Worm (Caenorhabditis elegans) whole organism, L4 larva: ENCODE measurements around the gene R10H10.4.

Experiments used
- F10B5.3 ChIP-seq: sonication (generic microtip); optimal IDR thresholded peaks from 2 replicates; lab custom pipeline; 2016; ENCODE audit warnings: mild to moderate bottlenecking, missing genetic modification characterization, missing compliant biosample characterization
- F44E2.7 ChIP-seq: fragments of 200-800 bp; sonication (Bioruptor generic); IDR thresholded peaks from 2 replicates; pipeline ENCODE4 v2.1.2; 2022; ENCODE audit warnings: missing genetic modification characterization, missing compliant biosample characterization
- F49E8.2 ChIP-seq: sonication (generic microtip); optimal IDR thresholded peaks from 2 replicates; lab custom pipeline; 2016; ENCODE audit warnings: missing compliant biosample characterization, mild to moderate bottlenecking, missing genetic modification characterization, borderline replicate concordance
- T20F7.1 ChIP-seq: fragments of 200-800 bp; sonication (Bioruptor generic); optimal IDR thresholded peaks from 2 replicates; lab custom pipeline; 2018; ENCODE audit warnings: mild to moderate bottlenecking, missing genetic modification characterization, missing compliant biosample characterization
- Y75B8A.6 ChIP-seq: fragments of 200-800 bp; sonication (Bioruptor generic); IDR thresholded peaks from 2 replicates; pipeline ENCODE4 v1.3.6; 2022; ENCODE audit warnings: missing genetic modification reagents, missing genetic modification characterization, missing compliant biosample characterization
- aha-1 ChIP-seq: fragments of 150-350 bp; peaks from one replicate; lab custom pipeline; 2014; ENCODE audit warnings: missing biosample characterization, missing genetic modification characterization
- attf-4 ChIP-seq: sonication (generic microtip); optimal IDR thresholded peaks from 3 replicates; lab custom pipeline; 2017; ENCODE audit warnings: missing biosample characterization, missing genetic modification characterization
- ceh-20 ChIP-seq: fragments of 200-800 bp; sonication (Bioruptor generic); IDR thresholded peaks from 2 replicates; pipeline ENCODE4 v1.3.6; 2022; ENCODE audit warnings: missing genetic modification reagents, missing genetic modification characterization, missing compliant biosample characterization
- ceh-62 ChIP-seq: sonication (generic microtip); optimal IDR thresholded peaks from 2 replicates; lab custom pipeline; 2017; ENCODE audit warnings: missing biosample characterization, missing genetic modification characterization
- ces-1 ChIP-seq: fragments of 150-350 bp; sonication (generic microtip); optimal IDR thresholded peaks from 4 replicates; lab custom pipeline; 2014; ENCODE audit warnings: missing biosample characterization, missing genetic modification reagents, missing genetic modification characterization
- daf-16 ChIP-seq, 3 experiments: sonication (generic microtip); optimal IDR thresholded peaks; 2 replicates each; lab custom pipeline; 2016 to 2017; ENCODE audit warnings: missing genetic modification characterization in 3 of 3, missing genetic modification reagents in 3 of 3, mild to moderate bottlenecking in 2 of 3, missing compliant biosample characterization in 2 of 3, missing biosample characterization in 1 of 3, moderate library complexity in 1 of 3
- daf-19 ChIP-seq: fragments of 200-800 bp; sonication (Bioruptor generic); conservative IDR thresholded peaks from 2 replicates; pipeline ENCODE4 v1.3.6; 2022; ENCODE audit warnings: missing genetic modification characterization, missing compliant biosample characterization
- dmd-6 ChIP-seq: fragments of 200-800 bp; sonication (Bioruptor generic); IDR thresholded peaks from 2 replicates; pipeline ENCODE4 v1.3.6; 2022; ENCODE audit warnings: missing genetic modification reagents, missing genetic modification characterization, missing compliant biosample characterization
- dve-1 ChIP-seq: sonication (generic microtip); optimal IDR thresholded peaks from 2 replicates; lab custom pipeline; 2017; ENCODE audit warnings: antibody characterized with exemption, mild to moderate bottlenecking, missing genetic modification characterization, missing compliant biosample characterization; ENCODE audit not compliant: insufficient read depth
- egl-27 ChIP-seq: sonication (generic microtip); optimal IDR thresholded peaks from 3 replicates; lab custom pipeline; 2017; ENCODE audit warnings: missing biosample characterization, missing genetic modification reagents, missing genetic modification characterization
- fos-1 ChIP-seq: fragments of 150-350 bp; optimal IDR thresholded peaks from 2 replicates; lab custom pipeline; 2014; ENCODE audit warnings: missing biosample characterization, missing genetic modification characterization
- hmg-1.1 ChIP-seq: fragments of 200-800 bp; sonication (Bioruptor generic); IDR thresholded peaks from 2 replicates; pipeline ENCODE4 v1.3.6; 2022; ENCODE audit warnings: missing genetic modification reagents, missing genetic modification characterization, missing compliant biosample characterization
- jun-1 ChIP-seq: fragments of 150-350 bp; optimal IDR thresholded peaks from 2 replicates; lab custom pipeline; 2014; ENCODE audit warnings: missing biosample characterization, missing genetic modification reagents, missing genetic modification characterization
- lin-1 ChIP-seq: fragments of 200-800 bp; sonication (Bioruptor generic); IDR thresholded peaks from 2 replicates; pipeline ENCODE4 v1.3.6; 2022; ENCODE audit warnings: missing genetic modification reagents, missing genetic modification characterization, missing compliant biosample characterization
- lin-13 ChIP-seq: fragments of 150-350 bp; optimal IDR thresholded peaks from 2 replicates; lab custom pipeline; 2014; ENCODE audit warnings: missing biosample characterization, missing genetic modification reagents, missing genetic modification characterization
- lin-15B ChIP-seq: fragments of 150-350 bp; sonication (generic microtip); optimal IDR thresholded peaks from 3 replicates; lab custom pipeline; 2014; ENCODE audit warnings: missing biosample characterization, missing genetic modification characterization
- lin-29 ChIP-seq: fragments of 200-800 bp; sonication (Bioruptor generic); IDR thresholded peaks from 2 replicates; pipeline ENCODE4 v1.3.6; 2022; ENCODE audit warnings: missing genetic modification reagents, missing genetic modification characterization, missing compliant biosample characterization
- lin-38 ChIP-seq: fragments of 200-800 bp; sonication (Bioruptor generic); IDR thresholded peaks from 2 replicates; pipeline ENCODE4 v1.3.6; 2022; ENCODE audit warnings: missing genetic modification reagents, missing genetic modification characterization, missing compliant biosample characterization
- lin-39 ChIP-seq: fragments of 150-350 bp; optimal IDR thresholded peaks from 2 replicates; lab custom pipeline; 2014; ENCODE audit warnings: missing biosample characterization, missing genetic modification reagents, missing genetic modification characterization
- madf-9 ChIP-seq: fragments of 200-800 bp; sonication (Bioruptor generic); conservative IDR thresholded peaks from 2 replicates; pipeline ENCODE4 v1.3.6; 2022; ENCODE audit warnings: missing genetic modification reagents, missing genetic modification characterization, missing compliant biosample characterization
- mdl-1 ChIP-seq, 2 experiments: fragments of 150-350 bp in 1 of 2; sonication (generic microtip) in 1 of 2; optimal IDR thresholded peaks; 2 replicates each; lab custom pipeline; 2014 to 2017; ENCODE audit warnings: missing biosample characterization in 2 of 2, missing genetic modification characterization in 2 of 2
- mxl-2 ChIP-seq: fragments of 200-800 bp; sonication (Bioruptor generic); conservative IDR thresholded peaks from 2 replicates; pipeline ENCODE4 v1.3.6; 2022; ENCODE audit warnings: missing genetic modification reagents, missing genetic modification characterization, missing compliant biosample characterization
- nhr-237 ChIP-seq: sonication (generic microtip); optimal IDR thresholded peaks from 2 replicates; lab custom pipeline; 2017; ENCODE audit warnings: missing biosample characterization, missing genetic modification characterization
- nhr-25 ChIP-seq: sonication (generic microtip); optimal IDR thresholded peaks from 2 replicates; lab custom pipeline; 2017; ENCODE audit warnings: missing genetic modification characterization, mild to moderate bottlenecking, missing compliant biosample characterization, antibody characterized with exemption, moderate library complexity, borderline replicate concordance; ENCODE audit not compliant: insufficient read depth
- nhr-28 ChIP-seq: fragments of 150-350 bp; optimal IDR thresholded peaks from 2 replicates; lab custom pipeline; 2014; ENCODE audit warnings: missing biosample characterization, missing genetic modification characterization
- nhr-48 ChIP-seq: sonication (generic microtip); optimal IDR thresholded peaks from 2 replicates; lab custom pipeline; 2016; ENCODE audit warnings: mild to moderate bottlenecking, missing genetic modification characterization, missing compliant biosample characterization
- nhr-77 ChIP-seq: fragments of 150-350 bp; optimal IDR thresholded peaks from 2 replicates; lab custom pipeline; 2014; ENCODE audit warnings: missing biosample characterization, missing genetic modification characterization
- php-3 ChIP-seq: fragments of 200-800 bp; sonication (Bioruptor generic); IDR thresholded peaks from 2 replicates; pipeline ENCODE4 v1.3.6; 2022; ENCODE audit warnings: missing genetic modification reagents, missing genetic modification characterization, missing compliant biosample characterization
- pqm-1 ChIP-seq: sonication (generic microtip); optimal IDR thresholded peaks from 2 replicates; lab custom pipeline; 2017; ENCODE audit warnings: missing biosample characterization, missing genetic modification characterization
- rbr-2 ChIP-seq: sonication (generic microtip); optimal IDR thresholded peaks from 2 replicates; lab custom pipeline; 2016; ENCODE audit warnings: missing genotype, missing genetic modification characterization, missing compliant biosample characterization
- sdz-12 ChIP-seq: fragments of 200-800 bp; sonication (Bioruptor generic); optimal IDR thresholded peaks from 2 replicates; lab custom pipeline; 2018; ENCODE audit warnings: mild to moderate bottlenecking, missing genetic modification characterization, missing compliant biosample characterization
- set-16 ChIP-seq: fragments of 200-800 bp; sonication (Bioruptor generic); IDR thresholded peaks from 2 replicates; pipeline ENCODE4 v1.3.6; 2022; ENCODE audit warnings: missing genetic modification reagents, missing genetic modification characterization, missing compliant biosample characterization
- skn-1 ChIP-seq: fragments of 150-350 bp; optimal IDR thresholded peaks from 2 replicates; lab custom pipeline; 2014; ENCODE audit warnings: missing biosample characterization, missing genetic modification characterization
- unc-39 ChIP-seq: sonication (generic microtip); optimal IDR thresholded peaks from 2 replicates; lab custom pipeline; 2017; ENCODE audit warnings: missing biosample characterization, missing genetic modification characterization
- unc-62 ChIP-seq, 3 experiments: fragments of 150-350 bp in 1 of 3; sonication (generic microtip); optimal IDR thresholded peaks in 2 of 3; peaks in 1 of 3; 1 replicate in 1 of 3; 2 replicates in 2 of 3; lab custom pipeline; 2014 to 2017; ENCODE audit warnings: missing biosample characterization in 3 of 3, missing genetic modification characterization in 3 of 3, missing genetic modification reagents in 3 of 3, missing genotype in 1 of 3
- zip-2 ChIP-seq: fragments of 150-350 bp; optimal IDR thresholded peaks from 2 replicates; lab custom pipeline; 2014; ENCODE audit warnings: missing biosample characterization, missing genetic modification characterization
- ztf-11 ChIP-seq: fragments of 150-350 bp; optimal IDR thresholded peaks from 2 replicates; lab custom pipeline; 2014; ENCODE audit warnings: missing biosample characterization, missing genetic modification characterization
- ztf-7 ChIP-seq: fragments of 150-350 bp; optimal IDR thresholded peaks from 2 replicates; lab custom pipeline; 2014; ENCODE audit warnings: missing biosample characterization, missing genetic modification characterization

R10H10.4 gene

DNA sequence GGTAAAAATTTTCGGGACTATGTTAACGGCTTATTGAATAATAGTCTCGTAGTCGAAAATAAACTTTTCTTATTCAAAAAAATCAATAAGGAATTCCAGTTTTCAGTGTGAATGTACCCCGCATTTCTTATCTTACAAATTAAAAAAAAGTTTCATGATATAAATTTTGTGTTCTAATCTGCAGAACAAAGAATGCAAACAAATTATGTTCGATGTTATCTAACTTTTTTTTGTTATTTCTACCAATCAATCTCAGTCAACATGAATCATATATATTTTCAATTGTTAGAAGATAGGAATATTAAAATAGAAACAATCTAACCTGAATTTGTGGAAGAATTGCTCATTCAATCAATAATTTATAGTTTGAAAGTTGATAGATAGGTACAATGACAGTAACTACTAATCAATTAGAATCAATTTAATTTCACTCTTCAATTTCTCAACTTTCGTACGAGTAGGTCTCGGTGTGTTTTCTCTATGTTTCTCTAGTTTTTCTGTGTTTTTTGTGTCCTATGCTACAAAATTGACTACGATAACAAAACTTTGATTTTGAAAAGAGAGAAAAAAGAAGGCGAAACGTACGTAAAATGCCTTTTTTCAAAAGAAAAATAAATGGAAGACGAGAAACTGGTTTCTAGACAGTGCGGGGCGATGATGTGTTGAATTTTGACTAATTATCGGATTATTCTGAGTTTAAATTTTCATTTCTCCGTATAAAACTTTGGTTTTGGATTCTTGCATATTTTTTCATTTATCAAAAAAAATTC lies 44.7 kb downstream of the R10H10.4 start, which contains the start of the genes unc-43 and Y43C5B.3:
unc-43 (minus strand) TSS at position 347 of the 770 bp plus-strand sequence.
Y43C5B.3 (plus strand) TSS at position 720 of the 770 bp plus-strand sequence.
- peak; percentile 54 for TF ChIP-seq dve-1 (tag; lab: Kevin White, UChicago)
- peak; percentile 82 for TF ChIP-seq pqm-1 (tag; lab: Kevin White, UChicago)
- peak; percentile 2 for TF ChIP-seq nhr-48 (tag; lab: Kevin White, UChicago)
- no peak for TF ChIP-seq daf-16 (GFP tag; optimal IDR thresholded peaks at IDR 0.05; lab: Kevin White, UChicago)
- TF ChIP-seq daf-16 (tag; optimal IDR thresholded peaks at IDR 0.05; lab: Kevin White, UChicago), result peak; percentile 55
- TF ChIP-seq dmd-6, result peak; percentile 64
- TF ChIP-seq mdl-1 (tag; optimal IDR thresholded peaks at IDR 0.05; lab: Kevin White, UChicago), result peak in 1 of 2 experiments; percentile 29
- no peak for TF ChIP-seq daf-19
- TF ChIP-seq ztf-7 (tag; lab: Kevin White, UChicago), result no peak
- TF ChIP-seq nhr-77, result peak; percentile 11
- TF ChIP-seq nhr-28 (tag; lab: Kevin White, UChicago), result peak; percentile 99

- no peak for TF ChIP-seq F10B5.3 (tag; lab: Kevin White, UChicago)
- no peak for TF ChIP-seq php-3 (GFP tag; lab: Robert Waterston, UW)
- TF ChIP-seq lin-39 (tag; lab: Kevin White, UChicago), result no peak
- no peak for TF ChIP-seq ces-1
- TF ChIP-seq T20F7.1, result no peak
- no peak for TF ChIP-seq aha-1 (tag; lab: Kevin White, UChicago)
- no peak for TF ChIP-seq sdz-12 (GFP tag; lab: Kevin White, UChicago)
- no peak for TF ChIP-seq hmg-1.1 (GFP tag; lab: Robert Waterston, UW)
- TF ChIP-seq nhr-237, result no peak
- TF ChIP-seq madf-9 (GFP tag; lab: Robert Waterston, UW), result no peak
- no peak for TF ChIP-seq lin-29 (GFP tag; lab: Robert Waterston, UW)
- no peak for TF ChIP-seq set-16
Measured at ce11 chrIV:10347528-10347927, 47.2 kb downstream of the R10H10.4 start.

DNA sequence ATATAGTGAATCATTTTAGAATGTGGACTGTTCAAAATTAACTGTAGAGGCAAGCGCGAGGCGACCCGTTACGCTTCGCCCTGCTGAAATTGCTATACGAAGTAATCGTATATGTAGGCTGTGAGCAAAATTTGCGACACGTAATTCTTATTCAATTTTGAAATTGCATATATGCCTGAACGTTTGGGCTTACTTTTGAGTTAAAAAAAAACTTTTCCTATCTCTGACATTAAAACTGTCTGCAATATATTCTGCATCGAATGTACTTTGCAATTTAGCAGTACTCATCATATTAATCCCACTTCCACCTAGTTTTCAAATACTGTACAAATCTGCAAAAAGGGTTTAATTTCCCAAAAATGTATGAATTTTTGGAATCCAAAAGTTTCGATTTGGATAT lies 47.8 kb downstream of the R10H10.4 start:
- TF ChIP-seq Y75B8A.6 (GFP tag; lab: Robert Waterston, UW) (no peak), aha-1 (tag; lab: Kevin White, UChicago) (peak; percentile 92), lin-1 (no peak), nhr-28 (tag; lab: Kevin White, UChicago) (no peak), fos-1 (no peak), madf-9 (GFP tag; lab: Robert Waterston, UW) (no peak)

DNA sequence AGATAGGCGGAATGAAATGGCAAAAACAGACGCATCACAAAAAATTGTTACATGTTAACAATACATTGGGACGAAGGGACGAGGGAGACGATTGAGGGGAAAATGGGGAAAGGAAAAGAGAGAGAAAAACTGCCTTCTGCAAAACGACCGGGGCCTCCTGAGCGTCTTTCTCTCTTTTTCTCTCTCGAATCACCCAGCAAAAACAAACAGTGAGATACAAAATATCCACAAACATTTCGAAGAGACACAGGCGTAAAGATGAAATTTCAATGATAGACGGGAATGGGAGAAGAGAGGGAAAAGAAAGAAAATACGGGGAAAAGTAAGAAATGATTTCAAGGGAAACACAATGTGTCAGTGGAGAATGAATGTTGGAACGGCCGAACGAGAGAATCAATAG lies 48.8 kb downstream of the R10H10.4 start:
- no peak for TF ChIP-seq madf-9 (GFP tag; lab: Robert Waterston, UW)
- peak in 1 of 2 experiments; percentile 26 for TF ChIP-seq daf-16 (GFP tag; optimal IDR thresholded peaks at IDR 0.05; lab: Kevin White, UChicago)
- TF ChIP-seq daf-16 (tag; optimal IDR thresholded peaks at IDR 0.05; lab: Kevin White, UChicago), result peak; percentile 11
- no peak for TF ChIP-seq fos-1
- TF ChIP-seq nhr-237, result no peak
- no peak for TF ChIP-seq mxl-2 (GFP tag; lab: Robert Waterston, UW)
- no peak for TF ChIP-seq zip-2 (tag; lab: Kevin White, UChicago)
- no peak for TF ChIP-seq F44E2.7 (GFP tag; lab: Robert Waterston, UW)
- TF ChIP-seq F49E8.2 (tag; lab: Kevin White, UChicago), result no peak
- no peak for TF ChIP-seq jun-1
- TF ChIP-seq lin-13 (GFP tag; lab: Kevin White, UChicago), result no peak
- no peak for TF ChIP-seq lin-38
- no peak for TF ChIP-seq egl-27 (tag; lab: Kevin White, UChicago)
- TF ChIP-seq lin-29 (GFP tag; lab: Robert Waterston, UW), result no peak
- no peak for TF ChIP-seq ztf-7 (tag; lab: Kevin White, UChicago)
- no peak for TF ChIP-seq skn-1 (tag; lab: Kevin White, UChicago)
- TF ChIP-seq lin-15B (tag; lab: Kevin White, UChicago), result no peak
- TF ChIP-seq unc-62 (GFP tag; optimal IDR thresholded peaks at IDR 0.05 in 1 of 2; lab: Kevin White, UChicago), result peak in 1 of 2 experiments; percentile 62
- no peak for TF ChIP-seq unc-62 (tag; optimal IDR thresholded peaks at IDR 0.05; lab: Kevin White, UChicago)
- TF ChIP-seq mdl-1 (tag; optimal IDR thresholded peaks at IDR 0.05; lab: Kevin White, UChicago), result peak in 1 of 2 experiments; percentile 2
- no peak for TF ChIP-seq nhr-48 (tag; lab: Kevin White, UChicago)
- TF ChIP-seq unc-39 (tag; lab: Kevin White, UChicago), result no peak
- TF ChIP-seq ztf-11, result no peak
- no peak for TF ChIP-seq nhr-25 (tag; lab: Kevin White, UChicago)
- TF ChIP-seq ceh-62, result no peak
- no peak for TF ChIP-seq attf-4 (tag; lab: Kevin White, UChicago)
- TF ChIP-seq ceh-20, result no peak
- TF ChIP-seq rbr-2 (tag; lab: Kevin White, UChicago), result peak; percentile 44
